Worm (Caenorhabditis elegans): Measurements from ENCODE around the gene ivd-1.

- TF ChIP-seq him-1 (tag; optimal IDR thresholded peaks at IDR 0.05) (peak; percentile 48), W03F9.2 (tag; optimal IDR thresholded peaks at IDR 0.05) (no peak)
Measured at ce11 chrIV:5103229-5103894, 14.7 kb upstream of the ivd-1 start, which contains the start of gene C02B10.3.
